Fruit fly (Drosophila melanogaster) whole organism, embryonic: Measurements from ENCODE around the gene Agpat2.

Source experiments
- B-H1 ChIP-seq: fragments of 200-800 bp; sonication (Bioruptor generic); IDR thresholded peaks from 3 replicates; pipeline ENCODE4 v1.3.6; 2022; ENCODE audit warnings: missing biosample characterization, missing genetic modification characterization
- Bdp1 ChIP-seq: fragments of 200-800 bp; sonication (Bioruptor generic); optimal IDR thresholded peaks from 3 replicates; lab custom pipeline; 2016; ENCODE audit warnings: missing biosample characterization, missing genetic modification characterization
- Bgb ChIP-seq: fragments of 200-800 bp; sonication (Bioruptor generic); IDR thresholded peaks from 2 replicates; pipeline ENCODE4 v1.3.6; 2022; ENCODE audit warnings: missing biosample characterization, missing genetic modification characterization; ENCODE audit not compliant: partially characterized antibody
- CG10274 ChIP-seq: fragments of 200-800 bp; sonication (Bioruptor generic); optimal IDR thresholded peaks from 3 replicates; lab custom pipeline; 2017; ENCODE audit warnings: missing biosample characterization, mild to moderate bottlenecking, missing genetic modification characterization
- CG12104 ChIP-seq: fragments of 200-800 bp; sonication (Bioruptor generic); optimal IDR thresholded peaks from 3 replicates; lab custom pipeline; 2016; ENCODE audit warnings: missing biosample characterization, missing genetic modification characterization
- CG13624 ChIP-seq: fragments of 200-800 bp; sonication (Bioruptor generic); optimal IDR thresholded peaks from 2 replicates; lab custom pipeline; 2016; ENCODE audit warnings: missing biosample characterization, missing genetic modification characterization
- CG15514 ChIP-seq: fragments of 200-800 bp; sonication (Bioruptor generic); optimal IDR thresholded peaks from 3 replicates; lab custom pipeline; 2017; ENCODE audit warnings: missing biosample characterization, missing genetic modification characterization, mild to moderate bottlenecking, moderate library complexity, missing genetic modification reagents
- CG16815 ChIP-seq: fragments of 200-800 bp; sonication (Bioruptor generic); optimal IDR thresholded peaks from 3 replicates; lab custom pipeline; 2017; ENCODE audit warnings: missing biosample characterization, mild to moderate bottlenecking, missing genetic modification characterization
- CG17186 ChIP-seq: fragments of 200-800 bp; sonication (Bioruptor generic); optimal IDR thresholded peaks from 3 replicates; lab custom pipeline; 2017; ENCODE audit warnings: missing biosample characterization, missing genetic modification reagents, missing genetic modification characterization
- CG17361 ChIP-seq: fragments of 200-800 bp; sonication (Bioruptor generic); IDR thresholded peaks from 3 replicates; pipeline ENCODE4 v1.3.6; 2022; ENCODE audit warnings: missing biosample characterization, missing genetic modification characterization
- CG2712 ChIP-seq: fragments of 200-800 bp; optimal IDR thresholded peaks from 3 replicates; lab custom pipeline; 2019; ENCODE audit warnings: missing biosample characterization, mild to moderate bottlenecking, missing genetic modification characterization, moderate library complexity
- CG31365 ChIP-seq: fragments of 200-800 bp; sonication (Bioruptor generic); optimal IDR thresholded peaks from 2 replicates; lab custom pipeline; 2018; ENCODE audit warnings: missing biosample characterization, mild to moderate bottlenecking, missing genetic modification characterization
- CG4360 ChIP-seq: fragments of 200-800 bp; sonication (Bioruptor generic); IDR thresholded peaks from 2 replicates; pipeline ENCODE4 v1.3.6; 2022; ENCODE audit warnings: missing biosample characterization, missing genetic modification characterization
- CG4424 ChIP-seq: fragments of 200-800 bp; sonication (Bioruptor generic); optimal IDR thresholded peaks from 3 replicates; lab custom pipeline; 2016; ENCODE audit warnings: missing biosample characterization, missing genetic modification characterization
- CG4820 ChIP-seq: fragments of 200-800 bp; sonication (Bioruptor generic); optimal IDR thresholded peaks from 3 replicates; lab custom pipeline; 2016; ENCODE audit warnings: missing biosample characterization, missing genetic modification characterization
- CG5953 ChIP-seq: fragments of 200-800 bp; sonication (Bioruptor generic); IDR thresholded peaks from 2 replicates; pipeline ENCODE4 v1.3.6; 2022; ENCODE audit warnings: missing biosample characterization, missing genetic modification characterization
- CG7839 ChIP-seq: fragments of 200-800 bp; sonication (Bioruptor generic); optimal IDR thresholded peaks from 3 replicates; lab custom pipeline; 2018; ENCODE audit warnings: missing biosample characterization, mild to moderate bottlenecking, missing genetic modification characterization, moderate library complexity
- CG7963 ChIP-seq: fragments of 200-800 bp; sonication (Bioruptor generic); IDR thresholded peaks from 3 replicates; pipeline ENCODE4 v1.3.6; 2022; ENCODE audit warnings: missing biosample characterization, missing genetic modification characterization; ENCODE audit not compliant: partially characterized antibody
- CG8290 ChIP-seq, 3 experiments: fragments of 200-800 bp; sonication (Bioruptor generic); optimal IDR thresholded peaks; 2 replicates each; lab custom pipeline; 2016 to 2019; ENCODE audit warnings: missing biosample characterization in 3 of 3, missing genetic modification characterization in 3 of 3, mild to moderate bottlenecking in 2 of 3, moderate library complexity in 1 of 3
- CG9817 ChIP-seq: fragments of 200-800 bp; sonication (Bioruptor generic); optimal IDR thresholded peaks from 2 replicates; lab custom pipeline; 2018; ENCODE audit warnings: missing biosample characterization, mild to moderate bottlenecking, missing genetic modification characterization, moderate library complexity
- CoRest ChIP-seq: fragments of 200-800 bp; sonication (Bioruptor generic); optimal IDR thresholded peaks from 3 replicates; lab custom pipeline; 2018; ENCODE audit warnings: missing biosample characterization, mild to moderate bottlenecking, missing genetic modification characterization, moderate library complexity
- Dp ChIP-seq: fragments of 200-800 bp; sonication (Bioruptor generic); optimal IDR thresholded peaks from 2 replicates; lab custom pipeline; 2018; ENCODE audit warnings: missing biosample characterization, mild to moderate bottlenecking, missing genetic modification characterization, moderate library complexity
- Drgx ChIP-seq: fragments of 200-800 bp; sonication (Bioruptor generic); IDR thresholded peaks from 2 replicates; pipeline ENCODE4 v1.3.6; 2022; ENCODE audit warnings: missing biosample characterization, missing genetic modification characterization
- E2f1 ChIP-seq: fragments of 200-800 bp; sonication (Bioruptor generic); IDR thresholded peaks from 2 replicates; pipeline ENCODE4 v1.3.6; 2022; ENCODE audit warnings: missing biosample characterization, missing genetic modification characterization
- Ets65A ChIP-seq: fragments of 200-800 bp; sonication (Bioruptor generic); peaks from one replicate; lab custom pipeline; 2016; ENCODE audit warnings: missing biosample characterization, missing genetic modification characterization
- HLH3B ChIP-seq: fragments of 200-800 bp; sonication (Bioruptor generic); IDR thresholded peaks from 2 replicates; pipeline ENCODE4 v1.3.6; 2022; ENCODE audit warnings: missing biosample characterization, missing genetic modification characterization
- Lim3 ChIP-seq: fragments of 200-800 bp; sonication (Bioruptor generic); IDR thresholded peaks from 2 replicates; pipeline ENCODE4 v1.3.6; 2022; ENCODE audit warnings: missing biosample characterization, missing genetic modification characterization
- Max ChIP-seq: fragments of 200-800 bp; sonication (Bioruptor generic); optimal IDR thresholded peaks from 2 replicates; lab custom pipeline; 2016; ENCODE audit warnings: missing biosample characterization, mild to moderate bottlenecking, missing genetic modification characterization
- Mes4 ChIP-seq: fragments of 200-800 bp; sonication (Bioruptor generic); optimal IDR thresholded peaks from 2 replicates; lab custom pipeline; 2016; ENCODE audit warnings: missing biosample characterization, missing genetic modification characterization
- Nf-YC ChIP-seq: fragments of 200-800 bp; optimal IDR thresholded peaks from 3 replicates; lab custom pipeline; 2019; ENCODE audit warnings: missing biosample characterization, mild to moderate bottlenecking, missing genetic modification characterization, moderate library complexity
- Oli ChIP-seq: fragments of 200-800 bp; sonication (Bioruptor generic); optimal IDR thresholded peaks from 2 replicates; lab custom pipeline; 2018; ENCODE audit warnings: missing biosample characterization, mild to moderate bottlenecking, missing genetic modification characterization, moderate library complexity
- Opbp ChIP-seq: fragments of 200-800 bp; sonication (Bioruptor generic); IDR thresholded peaks from 3 replicates; pipeline ENCODE4 v1.3.6; 2022; ENCODE audit warnings: missing biosample characterization, missing genetic modification characterization; ENCODE audit not compliant: partially characterized antibody
- Ravus ChIP-seq: fragments of 200-800 bp; sonication (Bioruptor generic); IDR thresholded peaks from 2 replicates; pipeline ENCODE4 v1.3.6; 2022; ENCODE audit warnings: missing biosample characterization, missing genetic modification characterization
- Trl ChIP-seq, 3 experiments: fragments of >200 bp in 2 of 3; fragments of 200-800 bp in 1 of 3; sonication (Bioruptor generic) in 1 of 3; optimal IDR thresholded peaks; 2 replicates in 1 of 3; 3 replicates in 2 of 3; lab custom pipeline; 2016 to 2017; ENCODE audit warnings: missing biosample characterization in 1 of 3, missing genetic modification characterization in 1 of 3
- amos ChIP-seq: fragments of 200-800 bp; sonication (Bioruptor generic); IDR thresholded peaks from 2 replicates; pipeline ENCODE4 v1.3.6; 2022; ENCODE audit warnings: missing biosample characterization, missing genetic modification characterization; ENCODE audit not compliant: partially characterized antibody
- bab2 ChIP-seq: fragments of 200-800 bp; sonication (Bioruptor generic); optimal IDR thresholded peaks from 2 replicates; lab custom pipeline; 2016; ENCODE audit warnings: missing biosample characterization, missing genetic modification characterization
- ci ChIP-seq: fragments of 200-800 bp; sonication (Bioruptor generic); IDR thresholded peaks from 3 replicates; pipeline ENCODE4 v1.3.6; 2022; ENCODE audit warnings: missing biosample characterization, missing genetic modification characterization
- cwo ChIP-seq: fragments of 200-800 bp; sonication (Bioruptor generic); optimal IDR thresholded peaks from 3 replicates; lab custom pipeline; 2017; ENCODE audit warnings: missing biosample characterization, missing genetic modification characterization, mild to moderate bottlenecking, moderate library complexity, missing genetic modification reagents
- dan ChIP-seq: fragments of 200-800 bp; sonication (Bioruptor generic); IDR thresholded peaks from 2 replicates; pipeline ENCODE4 v1.3.6; 2022; ENCODE audit warnings: missing biosample characterization, missing genetic modification characterization
- dpn ChIP-seq, 2 experiments: fragments of 200-800 bp; sonication (Bioruptor generic); optimal IDR thresholded peaks; 3 replicates each; lab custom pipeline; 2016; ENCODE audit warnings: missing biosample characterization in 2 of 2, missing genetic modification characterization in 2 of 2
- emc ChIP-seq: fragments of 200-800 bp; sonication (Bioruptor generic); optimal IDR thresholded peaks from 2 replicates; lab custom pipeline; 2016; ENCODE audit warnings: missing biosample characterization, missing genetic modification characterization
- fd64A ChIP-seq: fragments of 200-800 bp; sonication (Bioruptor generic); optimal IDR thresholded peaks from 3 replicates; lab custom pipeline; 2018; ENCODE audit warnings: missing biosample characterization, mild to moderate bottlenecking, missing genetic modification characterization
- hbn ChIP-seq: fragments of 200-800 bp; sonication (Bioruptor generic); IDR thresholded peaks from 2 replicates; pipeline ENCODE4 v1.3.6; 2022; ENCODE audit warnings: missing biosample characterization, missing genetic modification characterization; ENCODE audit not compliant: partially characterized antibody
- lilli ChIP-seq: fragments of 200-800 bp; sonication (Bioruptor generic); optimal IDR thresholded peaks from 3 replicates; lab custom pipeline; 2016; ENCODE audit warnings: missing biosample characterization, missing genetic modification characterization
- lmd ChIP-seq: fragments of 200-800 bp; sonication (Bioruptor generic); IDR thresholded peaks from 2 replicates; pipeline ENCODE4 v1.3.6; 2022; ENCODE audit warnings: missing biosample characterization, missing genetic modification characterization
- peb ChIP-seq: fragments of 200-800 bp; sonication (Bioruptor generic); IDR thresholded peaks from 2 replicates; pipeline ENCODE4 v1.3.6; 2022; ENCODE audit warnings: missing biosample characterization, missing genetic modification characterization
- run ChIP-seq: fragments of 200-800 bp; sonication (Bioruptor generic); optimal IDR thresholded peaks from 3 replicates; lab custom pipeline; 2018; ENCODE audit warnings: missing biosample characterization, mild to moderate bottlenecking, missing genetic modification characterization
- sens-2 ChIP-seq: fragments of 200-800 bp; sonication (Bioruptor generic); IDR thresholded peaks from 2 replicates; pipeline ENCODE4 v1.3.6; 2022; ENCODE audit warnings: missing biosample characterization, missing genetic modification characterization
- stc ChIP-seq: fragments of 200-800 bp; sonication (Bioruptor generic); IDR thresholded peaks from 2 replicates; pipeline ENCODE4 v1.3.6; 2022; ENCODE audit warnings: missing biosample characterization, missing genetic modification characterization
- twi ChIP-seq: fragments of 200-800 bp; optimal IDR thresholded peaks from 2 replicates; lab custom pipeline; 2019; ENCODE audit warnings: missing biosample characterization, mild to moderate bottlenecking, missing genetic modification characterization, moderate library complexity

Agpat2 gene

dm6 chr2L:8473448-8473847 lies 9.7 kb upstream of the Agpat2 start (continued):
- no peak for TF ChIP-seq Bgb (GFP tag; lab: Robert Waterston, UW)
- no peak for TF ChIP-seq dan (GFP tag; lab: Robert Waterston, UW)
- TF ChIP-seq twi, result no peak
- TF ChIP-seq Nf-YC (tag; lab: Kevin White, UChicago), result no peak
- no peak for TF ChIP-seq CG8290 (GFP tag; optimal IDR thresholded peaks at IDR 0.05; lab: Kevin White, UChicago)
- no peak for TF ChIP-seq CG8290 (tag; optimal IDR thresholded peaks at IDR 0.05; lab: Kevin White, UChicago)
- peak; percentile 7 for TF ChIP-seq CG9817
- no peak for TF ChIP-seq Mes4 (GFP tag; lab: Kevin White, UChicago)
- peak; percentile 36; the same call in 1 of the 2 replicates for TF ChIP-seq HLH3B (GFP tag; lab: Robert Waterston, UW)
- peak; percentile 59 for TF ChIP-seq CG17361 (GFP tag; lab: Robert Waterston, UW)
- peak; percentile 71 for TF ChIP-seq CG2712
- peak; percentile 55 for TF ChIP-seq CG4424
- no peak for TF ChIP-seq CG7963 (GFP tag; lab: Robert Waterston, UW)
- peak; percentile 13 for TF ChIP-seq Max (GFP tag; lab: Kevin White, UChicago)
- peak; percentile 85 for TF ChIP-seq Ets65A
- TF ChIP-seq bab2 (GFP tag; lab: Kevin White, UChicago), result peak; percentile 56
- peak; percentile 54 for TF ChIP-seq Oli (tag; lab: Kevin White, UChicago)
- TF ChIP-seq dpn (GFP tag; optimal IDR thresholded peaks at IDR 0.05; lab: Kevin White, UChicago), result peak in 1 of 2 experiments; percentile 38
- TF ChIP-seq CG12104 (GFP tag; lab: Kevin White, UChicago), result peak; percentile 8
- TF ChIP-seq CG13624 (GFP tag; lab: Kevin White, UChicago), result peak; percentile 4
- TF ChIP-seq CG4820 (GFP tag; lab: Kevin White, UChicago), result peak; percentile 35
- no peak for TF ChIP-seq CG17186
- TF ChIP-seq CG10274, result no peak
- TF ChIP-seq cwo (GFP tag; lab: Kevin White, UChicago), result peak; percentile 48
- peak; percentile 34 for TF ChIP-seq CoRest (tag; lab: Kevin White, UChicago)
- TF ChIP-seq run (tag; lab: Kevin White, UChicago), result peak; percentile 15
- no peak for TF ChIP-seq Lim3 (GFP tag; lab: Robert Waterston, UW)
- no peak for TF ChIP-seq Ravus (GFP tag; lab: Robert Waterston, UW)
- peak; percentile 60; the same call in 1 of the 2 replicates for TF ChIP-seq lmd (GFP tag; lab: Robert Waterston, UW)
- TF ChIP-seq Drgx, result peak; percentile 50; the same call in 1 of the 2 replicates
- TF ChIP-seq peb (GFP tag; lab: Robert Waterston, UW), result peak; percentile 38; the same call in 1 of the 2 replicates
- peak; percentile 42 for TF ChIP-seq CG16815 (GFP tag; lab: Kevin White, UChicago)
- TF ChIP-seq Dp (GFP tag; lab: Kevin White, UChicago), result no peak
- peak; percentile 40 for TF ChIP-seq CG15514
- TF ChIP-seq ci, result peak; percentile 83
- no peak for TF ChIP-seq emc
- TF ChIP-seq CG31365 (tag; lab: Kevin White, UChicago), result no peak
- no peak for TF ChIP-seq fd64A (GFP tag; lab: Kevin White, UChicago)
- TF ChIP-seq Opbp (GFP tag; lab: Robert Waterston, UW), result no peak
- TF ChIP-seq sens-2, result peak; percentile 67
- peak; percentile 65 for TF ChIP-seq CG7839
- peak; percentile 54 for TF ChIP-seq E2f1
- TF ChIP-seq CG5953 (GFP tag; lab: Robert Waterston, UW), result 0 out of 2 replicates have a peak, but pooled peaks have one; percentile 34
- TF ChIP-seq hbn (GFP tag; lab: Robert Waterston, UW), result no peak
- no peak for TF ChIP-seq Bdp1 (GFP tag; lab: Kevin White, UChicago)
- TF ChIP-seq B-H1, result peak; percentile 18; the same call in 1 of the 3 replicates
- no peak for TF ChIP-seq Trl (optimal IDR thresholded peaks at IDR 0.05; lab: Kevin White, UChicago)
- TF ChIP-seq Trl (GFP tag; optimal IDR thresholded peaks at IDR 0.05; lab: Kevin White, UChicago), result no peak
- no peak; the same call in 1 of the 2 replicates for TF ChIP-seq CG4360 (GFP tag; lab: Robert Waterston, UW)
- no peak for TF ChIP-seq amos
- peak; percentile 72 for TF ChIP-seq stc (GFP tag; lab: Robert Waterston, UW)
- TF ChIP-seq lilli (GFP tag; lab: Kevin White, UChicago), result peak; percentile 33
